Fruit fly (Drosophila melanogaster) whole organism, pupa: ENCODE measurements around the gene CG15021.

ENCODE experiments used
- CG10348 ChIP-seq: fragments of 200-800 bp; sonication (Bioruptor generic); IDR thresholded peaks from 2 replicates; pipeline ENCODE4 v1.3.6; 2022; ENCODE audit warnings: missing biosample characterization, missing genetic modification characterization
- CG12605 ChIP-seq: fragments of 200-800 bp; sonication (Bioruptor generic); IDR thresholded peaks from 2 replicates; pipeline ENCODE4 v1.3.6; 2022; ENCODE audit warnings: missing biosample characterization, missing genetic modification characterization
- CG13204 ChIP-seq: fragments of 200-800 bp; sonication (Bioruptor generic); optimal IDR thresholded peaks from 2 replicates; lab custom pipeline; 2018; ENCODE audit warnings: missing biosample characterization, mild to moderate bottlenecking, missing genetic modification characterization, moderate library complexity
- CG14655 ChIP-seq: fragments of 200-800 bp; sonication (Bioruptor generic); optimal IDR thresholded peaks from 3 replicates; lab custom pipeline; 2017; ENCODE audit warnings: mild to moderate bottlenecking, missing biosample characterization, missing genetic modification reagents, missing genetic modification characterization
- CG15710 ChIP-seq: fragments of 200-800 bp; sonication (Bioruptor generic); optimal IDR thresholded peaks from 2 replicates; lab custom pipeline; 2018; ENCODE audit warnings: missing biosample characterization, mild to moderate bottlenecking, missing genetic modification characterization, moderate library complexity
- CG17806 ChIP-seq: fragments of 200-800 bp; sonication (Bioruptor generic); optimal IDR thresholded peaks from 2 replicates; lab custom pipeline; 2018; ENCODE audit warnings: missing biosample characterization, mild to moderate bottlenecking, missing genetic modification characterization, moderate library complexity
- CG32121 ChIP-seq: fragments of 200-800 bp; sonication (Bioruptor generic); IDR thresholded peaks from 2 replicates; pipeline ENCODE4 v1.3.6; 2022; ENCODE audit warnings: missing biosample characterization, missing genetic modification characterization
- CG34367 ChIP-seq: fragments of 200-800 bp; sonication (Bioruptor generic); optimal IDR thresholded peaks from 2 replicates; lab custom pipeline; 2018; ENCODE audit warnings: missing biosample characterization, mild to moderate bottlenecking, missing genetic modification characterization
- CG4496 ChIP-seq: fragments of 200-800 bp; sonication (Bioruptor generic); IDR thresholded peaks from 3 replicates; pipeline ENCODE4 v1.3.6; 2022; ENCODE audit warnings: missing biosample characterization, missing genetic modification characterization
- CG8159 ChIP-seq: fragments of 200-800 bp; sonication (Bioruptor generic); optimal IDR thresholded peaks from 3 replicates; lab custom pipeline; 2018; ENCODE audit warnings: missing biosample characterization, mild to moderate bottlenecking, missing genetic modification characterization, moderate library complexity
- CG8301 ChIP-seq: fragments of 200-800 bp; sonication (Bioruptor generic); optimal IDR thresholded peaks from 2 replicates; lab custom pipeline; 2018; ENCODE audit warnings: missing biosample characterization, mild to moderate bottlenecking, missing genetic modification characterization
- CG9948 ChIP-seq: fragments of 200-800 bp; sonication (Bioruptor generic); optimal IDR thresholded peaks from 2 replicates; lab custom pipeline; 2018; ENCODE audit warnings: missing biosample characterization, mild to moderate bottlenecking, missing genetic modification characterization, moderate library complexity
- D1 ChIP-seq: fragments of 200-800 bp; sonication (Bioruptor generic); optimal IDR thresholded peaks from 2 replicates; lab custom pipeline; 2018; ENCODE audit warnings: missing biosample characterization, mild to moderate bottlenecking, missing genetic modification characterization, moderate library complexity
- EcR ChIP-seq: fragments of 200-800 bp; sonication (Bioruptor generic); optimal IDR thresholded peaks from 3 replicates; lab custom pipeline; 2019; ENCODE audit warnings: missing biosample characterization, missing genetic modification characterization, mild to moderate bottlenecking, moderate library complexity, missing genetic modification reagents
- Ets98B ChIP-seq: fragments of 200-800 bp; sonication (Bioruptor generic); IDR thresholded peaks from 2 replicates; pipeline ENCODE4 v1.3.6; 2022; ENCODE audit warnings: missing biosample characterization, missing genetic modification characterization
- Pif1A ChIP-seq: fragments of 200-800 bp; sonication (Bioruptor generic); optimal IDR thresholded peaks from 3 replicates; lab custom pipeline; 2016; ENCODE audit warnings: missing biosample characterization, missing genetic modification characterization
- Pif1B ChIP-seq: fragments of 200-800 bp; sonication (Bioruptor generic); optimal IDR thresholded peaks from 3 replicates; lab custom pipeline; 2016; ENCODE audit warnings: missing biosample characterization, missing genetic modification characterization
- Snoo ChIP-seq: fragments of 200-800 bp; sonication (Bioruptor generic); optimal IDR thresholded peaks from 3 replicates; lab custom pipeline; 2017; ENCODE audit warnings: missing biosample characterization, mild to moderate bottlenecking, missing genetic modification characterization, inconsistent platforms
- fd96Ca ChIP-seq: fragments of 200-800 bp; sonication (Bioruptor generic); IDR thresholded peaks from 3 replicates; pipeline ENCODE4 v1.3.6; 2022; ENCODE audit warnings: missing biosample characterization, missing genetic modification characterization
- gl ChIP-seq: fragments of 200-800 bp; sonication (Bioruptor generic); optimal IDR thresholded peaks from 2 replicates; lab custom pipeline; 2018; ENCODE audit warnings: missing biosample characterization, mild to moderate bottlenecking, missing genetic modification characterization
- rn ChIP-seq: fragments of 200-800 bp; sonication (Bioruptor generic); IDR thresholded peaks from 2 replicates; pipeline ENCODE4 v1.3.6; 2022; ENCODE audit warnings: missing biosample characterization, missing genetic modification characterization

The CG15021 gene

DNA sequence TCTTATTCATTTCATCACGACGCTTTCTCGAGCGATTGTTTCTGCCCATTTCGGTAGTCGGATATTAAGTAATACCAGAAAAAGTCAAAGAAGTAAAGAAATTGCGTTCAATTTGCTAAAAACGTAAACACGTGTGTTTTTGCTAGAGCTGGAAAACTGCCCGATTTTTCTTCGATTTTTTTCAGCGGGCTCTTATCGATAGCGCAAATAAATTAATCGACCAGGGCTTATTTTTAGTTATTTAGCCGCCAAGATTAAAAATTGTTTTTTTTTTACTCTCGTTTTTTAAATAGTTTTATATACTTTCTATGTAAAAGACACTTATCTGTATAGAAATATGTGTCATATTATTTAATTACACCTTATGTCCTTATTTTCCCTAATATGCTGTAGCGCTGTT, 30.6 kb upstream of the CG15021 start, which contains the start of gene CG15019:
Gene CG15019, minus strand, starts transcription at position 138 of the 400 bp plus-strand sequence.
- TF ChIP-seq CG8159 (tag; lab: Kevin White, UChicago) (no peak), CG8301 (no peak), gl (tag; lab: Kevin White, UChicago) (no peak), CG13204 (GFP tag; lab: Kevin White, UChicago) (no peak), CG15710 (tag; lab: Kevin White, UChicago) (no peak), CG9948 (no peak), CG17806 (tag; lab: Kevin White, UChicago) (no peak), Ets98B (GFP tag; lab: Robert Waterston, UW) (no peak), fd96Ca (GFP tag; lab: Robert Waterston, UW) (no peak), Snoo (no peak), CG12605 (no peak), EcR (no peak), D1 (no peak), rn (no peak), Pif1A (GFP tag; lab: Kevin White, UChicago) (no peak), CG14655 (no peak), CG4496 (GFP tag; lab: Robert Waterston, UW) (no peak), Pif1B (no peak)

DNA sequence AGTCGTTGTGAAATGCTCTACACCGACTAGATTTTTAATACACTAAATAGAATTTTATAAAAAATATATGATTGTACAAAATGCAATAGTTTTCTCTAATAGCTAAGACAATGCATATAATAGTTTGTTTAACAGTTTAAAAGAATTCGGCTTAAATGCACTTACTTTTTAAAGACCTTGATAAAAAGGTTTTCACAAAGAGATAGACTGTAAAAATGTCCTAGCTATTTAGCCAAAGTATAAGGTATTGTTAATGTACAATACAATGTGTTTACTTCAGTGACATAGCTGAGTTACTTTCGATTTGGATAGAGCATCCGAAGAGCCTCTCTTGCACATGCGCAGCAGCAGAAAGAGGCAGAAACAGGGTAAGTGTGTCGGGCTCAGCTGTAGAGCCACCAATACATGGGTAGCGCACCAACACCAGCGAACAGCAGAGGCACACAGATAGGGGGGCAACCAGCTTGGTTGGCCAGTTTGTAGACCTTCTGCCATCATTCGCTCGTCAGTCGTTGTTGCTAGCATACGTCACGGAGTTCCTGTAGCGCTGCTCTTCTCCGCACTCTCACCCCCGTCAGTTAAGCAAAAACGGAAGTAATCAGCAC, 29.8 kb upstream of the CG15021 start, which contains the start of gene TP53INP:
Gene TP53INP, plus strand, starts transcription at position 291 of the 605 bp plus-strand sequence.
- peak; percentile 56 for TF ChIP-seq CG32121 (GFP tag; lab: Robert Waterston, UW)
- peak; percentile 60 for TF ChIP-seq gl (tag; lab: Kevin White, UChicago)
- TF ChIP-seq CG34367 (tag; lab: Kevin White, UChicago), result peak; percentile 84
- peak; percentile 91 for TF ChIP-seq CG15710 (tag; lab: Kevin White, UChicago)
- peak; percentile 83 for TF ChIP-seq Pif1B
- peak; percentile 89 for TF ChIP-seq CG8301
- peak; percentile 85 for TF ChIP-seq CG9948
- peak; percentile 83 for TF ChIP-seq Pif1A (GFP tag; lab: Kevin White, UChicago)
- TF ChIP-seq rn, result no peak
- TF ChIP-seq CG4496 (GFP tag; lab: Robert Waterston, UW), result peak; percentile 57; the same call in 2 of the 3 replicates
- peak; percentile 82 for TF ChIP-seq CG17806 (tag; lab: Kevin White, UChicago)
- TF ChIP-seq fd96Ca (GFP tag; lab: Robert Waterston, UW), result peak; percentile 47; the same call in 2 of the 3 replicates
- peak; percentile 51 for TF ChIP-seq CG13204 (GFP tag; lab: Kevin White, UChicago)
- TF ChIP-seq D1, result peak; percentile 65
- TF ChIP-seq CG8159 (tag; lab: Kevin White, UChicago), result peak; percentile 94
- TF ChIP-seq CG14655, result peak; percentile 93
- TF ChIP-seq Snoo, result peak; percentile 85
- peak; percentile 41; the same call in 1 of the 2 replicates for TF ChIP-seq CG10348 (GFP tag; lab: Robert Waterston, UW)
- no peak; the same call in 1 of the 2 replicates for TF ChIP-seq Ets98B (GFP tag; lab: Robert Waterston, UW)
- TF ChIP-seq CG12605, result no peak
- TF ChIP-seq EcR, result peak; percentile 53

DNA sequence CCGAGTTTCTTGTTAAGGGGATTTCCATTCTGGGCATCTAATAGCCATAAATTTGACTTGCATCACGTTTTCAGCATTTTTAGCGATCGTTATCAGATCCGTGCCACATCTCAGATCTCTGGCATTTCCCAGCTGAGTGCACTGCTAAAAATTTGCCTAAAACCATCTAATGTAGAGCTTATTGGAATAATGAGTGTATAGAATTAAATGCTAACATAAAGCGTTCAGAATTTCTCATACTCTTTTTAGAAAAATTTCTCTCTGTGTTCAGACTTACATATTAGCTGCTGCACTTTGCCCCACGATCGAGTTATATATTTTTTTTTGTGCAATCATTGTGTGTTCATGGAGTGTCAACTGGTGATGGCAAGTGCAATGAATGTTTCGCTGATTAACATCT, 28.8 kb upstream of the CG15021 start:
- TF ChIP-seq D1 (no peak), CG34367 (tag; lab: Kevin White, UChicago) (peak; percentile 29), CG15710 (tag; lab: Kevin White, UChicago) (peak; percentile 39), Snoo (no peak), CG10348 (GFP tag; lab: Robert Waterston, UW) (no peak), Pif1A (GFP tag; lab: Kevin White, UChicago) (peak; percentile 54), CG9948 (peak; percentile 21), CG17806 (tag; lab: Kevin White, UChicago) (peak; percentile 21), gl (tag; lab: Kevin White, UChicago) (no peak), Ets98B (GFP tag; lab: Robert Waterston, UW) (peak; percentile 71), fd96Ca (GFP tag; lab: Robert Waterston, UW) (0 out of 3 replicates have a peak, but pooled peaks have one; percentile 46), CG8159 (tag; lab: Kevin White, UChicago) (peak; percentile 45), rn (no peak), CG13204 (GFP tag; lab: Kevin White, UChicago) (no peak), Pif1B (peak; percentile 30), EcR (no peak), CG14655 (peak; percentile 75), CG8301 (peak; percentile 60), CG32121 (GFP tag; lab: Robert Waterston, UW) (peak; percentile 37), CG4496 (GFP tag; lab: Robert Waterston, UW) (peak; percentile 74; the same call in 2 of the 3 replicates), CG12605 (peak; percentile 60)

dm6 chr3L:4408313-4409133, 28.0 kb upstream of the CG15021 start:
- TF ChIP-seq CG17806 (tag; lab: Kevin White, UChicago), result no peak
- peak; percentile 7 for TF ChIP-seq CG13204 (GFP tag; lab: Kevin White, UChicago)
- peak; percentile 25 for TF ChIP-seq CG8159 (tag; lab: Kevin White, UChicago)
- TF ChIP-seq Snoo, result peak; percentile 44
- peak; percentile 61 for TF ChIP-seq EcR
- TF ChIP-seq CG32121 (GFP tag; lab: Robert Waterston, UW), result no peak
- TF ChIP-seq CG4496 (GFP tag; lab: Robert Waterston, UW), result peak; percentile 26; the same call in 1 of the 3 replicates
- TF ChIP-seq, all 21 proteins: peak for 5
